Fruit fly (Drosophila melanogaster): ENCODE results near the gene Cp15.

Cp15 gene

DNA sequence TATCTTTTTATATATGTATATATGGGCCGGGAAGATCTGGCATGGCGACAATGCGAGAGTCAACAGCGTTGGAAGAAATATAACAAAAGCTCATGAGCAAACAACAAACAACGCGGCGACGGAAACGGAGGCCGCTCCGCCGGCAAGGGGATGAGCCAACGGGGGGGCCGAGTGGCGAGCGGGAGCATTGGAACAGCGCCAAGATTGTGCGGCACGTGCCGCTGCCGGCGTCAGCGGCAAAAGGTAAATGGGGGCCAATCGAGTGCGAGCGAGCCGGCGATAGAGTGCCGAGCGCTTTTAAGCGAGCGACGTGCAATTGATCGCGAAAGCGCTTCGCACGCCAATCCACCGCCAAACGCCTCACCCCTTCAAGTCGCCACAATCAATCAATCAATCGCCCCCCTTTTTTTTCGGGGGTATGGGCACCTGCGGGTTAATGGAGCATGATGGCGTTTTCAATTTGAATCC, 31.8 kb upstream of the Cp15 start (continued):
- TF ChIP-seq CG9437 (GFP tag; optimal IDR thresholded peaks at IDR 0.05): no peak
- peak; percentile 18 for TF ChIP-seq CG1602 (GFP tag; optimal IDR thresholded peaks at IDR 0.05)
- no peak for TF ChIP-seq CG11085 (GFP tag; IDR thresholded peaks at IDR 0.05)
- no peak for TF ChIP-seq fu2 (GFP tag; optimal IDR thresholded peaks at IDR 0.05)
- no peak for TF ChIP-seq usp (GFP tag; optimal IDR thresholded peaks at IDR 0.05)
- peak; percentile 69; the same call in 1 of the 2 replicates for TF ChIP-seq seq (GFP tag; IDR thresholded peaks at IDR 0.05)
- peak in 1 of 2 experiments; percentile 71 for TF ChIP-seq bsh (GFP tag; optimal IDR thresholded peaks at IDR 0.05)
- TF ChIP-seq esg (GFP tag; conservative IDR thresholded peaks at IDR 0.05): no peak
- peak; percentile 38 for TF ChIP-seq Atf3 (GFP tag; optimal IDR thresholded peaks at IDR 0.05)
- peak; percentile 73 for TF ChIP-seq Sox100B (GFP tag; optimal IDR thresholded peaks at IDR 0.05)
- peak; percentile 18 to 29 for TF ChIP-seq Hr51 (GFP tag; optimal IDR thresholded peaks at IDR 0.05)
- peak; percentile 49; the same call in 1 of the 2 replicates for TF ChIP-seq wdn (GFP tag; IDR thresholded peaks at IDR 0.05)
- peak; percentile 69 for TF ChIP-seq CG1832 (GFP tag; optimal IDR thresholded peaks at IDR 0.05)
- no peak; the same call in 1 of the 2 replicates for TF ChIP-seq bbx (GFP tag; IDR thresholded peaks at IDR 0.05; ENCODE audit: partially characterized antibody)
- peak; percentile 33 for TF ChIP-seq CG13775 (GFP tag; optimal IDR thresholded peaks at IDR 0.05)
- no peak for TF ChIP-seq bigmax (GFP tag; optimal IDR thresholded peaks at IDR 0.05)
- TF ChIP-seq CG6791 (GFP tag; IDR thresholded peaks at IDR 0.05; ENCODE audit: partially characterized antibody): no peak
- peak; percentile 7; the same call in 1 of the 2 replicates for TF ChIP-seq Rx (GFP tag; IDR thresholded peaks at IDR 0.05)
- peak; percentile 33 for TF ChIP-seq lilli (GFP tag; optimal IDR thresholded peaks at IDR 0.05)
- peak; percentile 48 for TF ChIP-seq fd3F (GFP tag; optimal IDR thresholded peaks at IDR 0.05)
- TF ChIP-seq dmrt11E (tag; optimal IDR thresholded peaks at IDR 0.05): peak; percentile 40
- peak; percentile 75 for TF ChIP-seq CG10209 (GFP tag; optimal IDR thresholded peaks at IDR 0.05)
- peak; percentile 46 for TF ChIP-seq CG10654 (GFP tag; optimal IDR thresholded peaks at IDR 0.05)
- 0 out of 2 replicates have a peak, but pooled peaks have one; percentile 24 for TF ChIP-seq Drgx (GFP tag; IDR thresholded peaks at IDR 0.05)
- 0 out of 2 replicates have a peak, but pooled peaks have one; percentile 38 for TF ChIP-seq CG1024 (GFP tag; IDR thresholded peaks at IDR 0.05)
- peak; percentile 32 for TF ChIP-seq ems (GFP tag; optimal IDR thresholded peaks at IDR 0.05)
- peak; percentile 47; the same call in 1 of the 2 replicates for TF ChIP-seq NFAT (GFP tag; IDR thresholded peaks at IDR 0.05)
- peak; percentile 5 for TF ChIP-seq CG4854 (GFP tag; optimal IDR thresholded peaks at IDR 0.05)
- peak; percentile 57; the same call in 1 of the 2 replicates for TF ChIP-seq Rfx (GFP tag; IDR thresholded peaks at IDR 0.05)
- TF ChIP-seq Hr3 (GFP tag; optimal IDR thresholded peaks at IDR 0.05): no peak
- TF ChIP-seq Hand (GFP tag; optimal IDR thresholded peaks at IDR 0.05): peak; percentile 45
- peak; percentile 59 for TF ChIP-seq Nf-YC (tag; optimal IDR thresholded peaks at IDR 0.05)
- TF ChIP-seq crc (GFP tag; optimal IDR thresholded peaks at IDR 0.05): peak; percentile 7
- TF ChIP-seq lbe (GFP tag; optimal IDR thresholded peaks at IDR 0.05): peak; percentile 68
- TF ChIP-seq Hmr (GFP tag; optimal IDR thresholded peaks at IDR 0.05): peak; percentile 84
- TF ChIP-seq sens-2 (GFP tag; IDR thresholded peaks at IDR 0.05): 0 out of 2 replicates have a peak, but pooled peaks have one; percentile 38
- TF ChIP-seq ttk (GFP tag; IDR thresholded peaks at IDR 0.05): peak; percentile 55; the same call in 1 of the 2 replicates
- TF ChIP-seq stwl (tag; optimal IDR thresholded peaks at IDR 0.05): no peak
- peak; percentile 80 for TF ChIP-seq Xrp1 (GFP tag; IDR thresholded peaks at IDR 0.05)
- peak; percentile 82 for TF ChIP-seq MTF-1 (GFP tag; optimal IDR thresholded peaks at IDR 0.05; ENCODE audit: borderline replicate concordance)
- TF ChIP-seq CG12219 (GFP tag; optimal IDR thresholded peaks at IDR 0.05): no peak
- no peak for TF ChIP-seq CG14667 (GFP tag; IDR thresholded peaks at IDR 0.05)
- peak; percentile 77 for TF ChIP-seq gro (GFP tag; optimal IDR thresholded peaks at IDR 0.05)
- 0 out of 2 replicates have a peak, but pooled peaks have one; percentile 21 for TF ChIP-seq CG6272 (GFP tag; IDR thresholded peaks at IDR 0.05)
- TF ChIP-seq repo (GFP tag; optimal IDR thresholded peaks at IDR 0.05): peak; percentile 36
- no peak for TF ChIP-seq sc (optimal IDR thresholded peaks at IDR 0.05)
- TF ChIP-seq sc (GFP tag; optimal IDR thresholded peaks at IDR 0.05): peak; percentile 76
- TF ChIP-seq CG14860 (GFP tag; IDR thresholded peaks at IDR 0.05; ENCODE audit: partially characterized antibody): no peak
- peak; percentile 8 for TF ChIP-seq CG8388 (GFP tag; optimal IDR thresholded peaks at IDR 0.05)
- peak; percentile 94 for TF ChIP-seq Adf1 (GFP tag; IDR thresholded peaks at IDR 0.05)

All from whole organism, embryonic.